Fruit fly (Drosophila melanogaster): ENCODE data around the gene Nepl11.

The Nepl11 gene

dm6 chr3R:4333964-4334363, 39.3 kb upstream of the Nepl11 start, which contains the start of gene CG9776:
TSS of gene CG9776 (minus strand) at chr3R:4334071.
- TF ChIP-seq CG11294 (GFP tag; IDR thresholded peaks at IDR 0.05) (peak; percentile 25; the same call in 1 of the 2 replicates), pdm3 (GFP tag; optimal IDR thresholded peaks at IDR 0.05) (no peak), esn (GFP tag; optimal IDR thresholded peaks at IDR 0.05) (peak; percentile 52), CG31627 (GFP tag; optimal IDR thresholded peaks at IDR 0.05) (peak; percentile 60), CG11762 (GFP tag; optimal IDR thresholded peaks at IDR 0.05; ENCODE audit: insufficient read depth) (no peak), cyc (GFP tag; optimal IDR thresholded peaks at IDR 0.05) (peak; percentile 69), CG11902 (GFP tag; optimal IDR thresholded peaks at IDR 0.05) (peak; percentile 25), Sox15 (GFP tag; optimal IDR thresholded peaks at IDR 0.05) (peak; percentile 38), Hr39 (GFP tag; optimal IDR thresholded peaks at IDR 0.05) (peak; percentile 70), Hr38 (GFP tag; optimal IDR thresholded peaks at IDR 0.05) (no peak), fkh (GFP tag; optimal IDR thresholded peaks at IDR 0.05) (peak; percentile 98), CG8119 (GFP tag; IDR thresholded peaks at IDR 0.05) (no peak), CG3032 (tag; optimal IDR thresholded peaks at IDR 0.05) (peak; percentile 54), CG16779 (tag; optimal IDR thresholded peaks at IDR 0.05) (no peak), Met (GFP tag; optimal IDR thresholded peaks at IDR 0.05) (no peak), lz (GFP tag; optimal IDR thresholded peaks at IDR 0.05) (peak; percentile 45), fd59A (GFP tag; optimal IDR thresholded peaks at IDR 0.05) (peak; percentile 20), CG8319 (GFP tag; optimal IDR thresholded peaks at IDR 0.05) (peak; percentile 9)

DNA sequence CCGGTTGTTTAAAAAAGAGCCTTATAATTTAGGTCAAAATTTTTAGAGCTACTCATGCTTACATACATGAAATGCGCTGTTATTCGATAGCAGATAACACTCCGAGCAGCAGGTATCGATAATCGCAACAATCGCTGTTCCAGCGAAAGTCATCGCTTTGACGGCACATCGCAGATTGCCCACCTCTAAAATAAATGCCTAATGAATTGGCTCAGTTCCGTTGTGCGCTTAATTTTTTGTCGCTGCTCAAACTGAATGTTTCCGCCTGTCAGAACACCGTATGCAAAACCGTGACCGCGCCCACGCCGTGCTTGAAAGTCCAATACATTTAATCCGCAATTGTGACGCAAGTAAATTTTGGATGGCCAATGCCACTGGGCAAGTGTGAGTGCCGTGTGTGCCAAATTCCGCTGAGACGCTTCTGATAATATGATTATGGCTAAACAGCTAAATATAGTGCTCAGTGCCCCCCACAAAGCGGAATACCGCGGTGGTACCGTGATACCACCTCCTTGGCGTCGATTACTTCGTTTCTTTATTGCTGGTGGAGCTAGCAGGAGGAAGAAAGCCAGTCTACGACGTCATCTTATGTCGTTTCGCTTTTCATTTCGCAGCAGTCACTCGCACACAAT, 25.0 kb upstream of the Nepl11 start, which contains the start of gene CG9795:
Gene CG9795 (plus strand): TSS at position 177 of the 632 bp plus-strand sequence.
- TF ChIP-seq CG34406 (GFP tag; optimal IDR thresholded peaks at IDR 0.05) (peak; percentile 26), Eip75B (GFP tag; optimal IDR thresholded peaks at IDR 0.05) (peak; percentile 51), eg (GFP tag; IDR thresholded peaks at IDR 0.05) (0 out of 3 replicates have a peak, but pooled peaks have one; percentile 37), achi (GFP tag; optimal IDR thresholded peaks at IDR 0.05) (peak; percentile 33), CG10669 (GFP tag; optimal IDR thresholded peaks at IDR 0.05) (no peak), Ets21C (GFP tag; optimal IDR thresholded peaks at IDR 0.05) (peak; percentile 6), lz (GFP tag; optimal IDR thresholded peaks at IDR 0.05) (peak; percentile 46), Eip78C (GFP tag) (peak; percentile 86), topi (GFP tag; optimal IDR thresholded peaks at IDR 0.05) (no peak), cyc (GFP tag; optimal IDR thresholded peaks at IDR 0.05) (peak; percentile 7), Blimp-1 (GFP tag; optimal IDR thresholded peaks at IDR 0.05) (no peak), esn (GFP tag; optimal IDR thresholded peaks at IDR 0.05) (peak; percentile 49), Ets96B (tag; optimal IDR thresholded peaks at IDR 0.05) (peak; percentile 21), CG6276 (GFP tag; optimal IDR thresholded peaks at IDR 0.05) (no peak), spab (GFP tag; optimal IDR thresholded peaks at IDR 0.05) (no peak), CG6854 (GFP tag; optimal IDR thresholded peaks at IDR 0.05) (peak; percentile 57), CG31627 (GFP tag; optimal IDR thresholded peaks at IDR 0.05) (peak; percentile 20), acj6 (GFP tag; optimal IDR thresholded peaks at IDR 0.05) (peak; percentile 30), CG3032 (tag; optimal IDR thresholded peaks at IDR 0.05) (peak; percentile 18), CG8119 (GFP tag; IDR thresholded peaks at IDR 0.05) (0 out of 3 replicates have a peak, but pooled peaks have one; percentile 15), Sox14 (GFP tag; optimal IDR thresholded peaks at IDR 0.05) (peak; percentile 55)

- TF ChIP-seq Ets96B (tag; optimal IDR thresholded peaks at IDR 0.05) (no peak), CG3032 (tag; optimal IDR thresholded peaks at IDR 0.05) (no peak), Lpt (GFP tag; optimal IDR thresholded peaks at IDR 0.05) (no peak), CG32006 (GFP tag; optimal IDR thresholded peaks at IDR 0.05) (no peak), CG1621 (tag; optimal IDR thresholded peaks at IDR 0.05) (no peak), Sox14 (GFP tag; optimal IDR thresholded peaks at IDR 0.05) (no peak), CG16779 (tag; optimal IDR thresholded peaks at IDR 0.05) (no peak), CG31627 (GFP tag; optimal IDR thresholded peaks at IDR 0.05) (no peak), CG11762 (GFP tag; optimal IDR thresholded peaks at IDR 0.05; ENCODE audit: insufficient read depth) (no peak), Smox (GFP tag; optimal IDR thresholded peaks at IDR 0.05) (no peak), spab (GFP tag; optimal IDR thresholded peaks at IDR 0.05) (no peak), CG15336 (GFP tag; IDR thresholded peaks at IDR 0.05) (no peak), topi (GFP tag; optimal IDR thresholded peaks at IDR 0.05) (no peak), CG8119 (GFP tag; IDR thresholded peaks at IDR 0.05) (no peak), Eip78C (GFP tag) (no peak), salr (GFP tag; optimal IDR thresholded peaks at IDR 0.05) (no peak), CG11294 (GFP tag; IDR thresholded peaks at IDR 0.05) (no peak)
Observed at dm6 chr3R:4318999-4319398, 24.4 kb upstream of the Nepl11 start, which contains the start of gene Syt14. TSS of gene Syt14 (minus strand) at chr3R:4319069.
